Worm (Caenorhabditis elegans) whole organism, early embryonic: ENCODE measurements around the gene mltn-7.

Source experiments
- ama-1 ChIP-seq: fragments of 150-350 bp; optimal IDR thresholded peaks from 2 replicates; lab custom pipeline; 2014
- ceh-13 ChIP-seq: fragments of 200-800 bp; sonication (Bioruptor generic); optimal IDR thresholded peaks from 2 replicates; lab custom pipeline; 2018; ENCODE audit warnings: mild to moderate bottlenecking, missing genetic modification characterization, missing compliant biosample characterization
- ets-7 ChIP-seq: sonication (generic microtip); optimal IDR thresholded peaks from 2 replicates; lab custom pipeline; 2016; ENCODE audit warnings: missing genotype, missing genetic modification characterization, missing compliant biosample characterization
- hmg-4 ChIP-seq: fragments of 200-800 bp; sonication (Bioruptor generic); optimal IDR thresholded peaks from 2 replicates; lab custom pipeline; 2018; ENCODE audit warnings: mild to moderate bottlenecking, missing genetic modification characterization, missing compliant biosample characterization
- hnd-1 ChIP-seq: sonication (generic microtip); optimal IDR thresholded peaks from 2 replicates; lab custom pipeline; 2016; ENCODE audit warnings: missing genetic modification characterization, missing compliant biosample characterization
- pes-1 ChIP-seq: fragments of 200-800 bp; sonication (Bioruptor generic); IDR thresholded peaks from 2 replicates; pipeline ENCODE4 v1.3.6; 2022; ENCODE audit warnings: missing genetic modification reagents, missing genetic modification characterization, missing compliant biosample characterization
- tbx-11 ChIP-seq: fragments of 200-800 bp; sonication (Bioruptor generic); IDR thresholded peaks from 2 replicates; pipeline ENCODE4 v1.3.6; 2022; ENCODE audit warnings: missing genetic modification characterization, missing compliant biosample characterization
- tra-4 ChIP-seq: sonication (generic microtip); optimal IDR thresholded peaks from 2 replicates; lab custom pipeline; 2017; ENCODE audit warnings: missing genetic modification characterization, missing compliant biosample characterization

DNA sequence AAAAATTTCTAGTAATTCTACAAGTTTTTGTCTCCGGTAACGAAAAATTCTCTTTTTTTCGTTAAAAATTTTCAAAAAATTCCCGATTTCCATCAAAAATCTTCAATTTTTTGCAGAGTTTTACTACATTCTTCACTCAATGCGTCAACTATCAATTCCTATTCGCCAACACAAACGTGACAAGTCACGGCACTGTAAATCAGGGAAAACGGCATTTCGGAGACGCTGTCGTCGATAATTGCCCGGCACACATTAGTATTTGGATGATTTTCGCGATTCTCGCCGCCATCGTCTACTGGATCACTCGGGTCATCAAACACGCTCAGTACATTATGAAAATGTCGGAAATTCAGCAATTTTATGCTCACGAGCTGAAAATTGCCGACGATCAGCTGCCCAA lies 18.3 kb upstream of the mltn-7 start:
- TF ChIP-seq hmg-4 (GFP tag; lab: Kevin White, UChicago): no peak
- TF ChIP-seq pes-1 (GFP tag; lab: Robert Waterston, UW): no peak
- TF ChIP-seq ama-1 (lab: Kevin White, UChicago): no peak
- no peak for TF ChIP-seq ets-7
- no peak for TF ChIP-seq tbx-11 (GFP tag; lab: Robert Waterston, UW)
- TF ChIP-seq tra-4 (tag; lab: Kevin White, UChicago): no peak
- no peak for TF ChIP-seq hnd-1 (tag; lab: Kevin White, UChicago)
- TF ChIP-seq ceh-13: no peak
